Fruit fly (Drosophila melanogaster): ENCODE measurements around the gene ICA69.

ICA69 gene

dm6 chr3L:21176935-21177581 lies 45.8 kb downstream of the ICA69 start (continued):
- TF ChIP-seq crc (GFP tag; optimal IDR thresholded peaks at IDR 0.05) (no peak), CG18619 (GFP tag; optimal IDR thresholded peaks at IDR 0.05) (peak; percentile 71), CG6813 (GFP tag; optimal IDR thresholded peaks at IDR 0.05) (no peak), HLH3B (GFP tag; IDR thresholded peaks at IDR 0.05) (peak; percentile 53; the same call in 1 of the 2 replicates), Meics (GFP tag; optimal IDR thresholded peaks at IDR 0.05) (peak; percentile 84), CG17186 (GFP tag; optimal IDR thresholded peaks at IDR 0.05) (no peak), trem (tag; optimal IDR thresholded peaks at IDR 0.05) (no peak), CG1832 (GFP tag; optimal IDR thresholded peaks at IDR 0.05) (no peak), CG2116 (GFP tag; optimal IDR thresholded peaks at IDR 0.05) (peak; percentile 36), bowl (GFP tag; IDR thresholded peaks at IDR 0.05) (peak; percentile 16; the same call in 1 of the 2 replicates), CG3065 (GFP tag; optimal IDR thresholded peaks at IDR 0.05) (no peak), sob (GFP tag; IDR thresholded peaks at IDR 0.05) (peak; percentile 80), CG16863 (GFP tag; optimal IDR thresholded peaks at IDR 0.05) (peak; percentile 7), CG11723 (GFP tag; optimal IDR thresholded peaks at IDR 0.05) (no peak), Sry-β (GFP tag; optimal IDR thresholded peaks at IDR 0.05) (no peak), cato (GFP tag; optimal IDR thresholded peaks at IDR 0.05; ENCODE audit: borderline replicate concordance) (no peak), CG17802 (tag; optimal IDR thresholded peaks at IDR 0.05) (no peak), CG12299 (tag; optimal IDR thresholded peaks at IDR 0.05) (peak; percentile 16), z (GFP tag; IDR thresholded peaks at IDR 0.05) (no peak), CG10267 (tag; optimal IDR thresholded peaks at IDR 0.05) (peak; percentile 12), stwl (tag; optimal IDR thresholded peaks at IDR 0.05) (no peak), CG31388 (GFP tag; optimal IDR thresholded peaks at IDR 0.05) (no peak), Hr51 (GFP tag; optimal IDR thresholded peaks at IDR 0.05) (peak in 1 of 2 experiments; percentile 73), ind (GFP tag; optimal IDR thresholded peaks at IDR 0.05) (peak; percentile 59), CG7357 (GFP tag; IDR thresholded peaks at IDR 0.05) (peak; percentile 51; the same call in 2 of the 3 replicates), corto (GFP tag; optimal IDR thresholded peaks at IDR 0.05) (peak; percentile 30), tap (tag; optimal IDR thresholded peaks at IDR 0.05) (no peak), YL-1 (GFP tag; optimal IDR thresholded peaks at IDR 0.05) (no peak), CG4617 (GFP tag; optimal IDR thresholded peaks at IDR 0.05; ENCODE audit: borderline replicate concordance) (no peak), sr (GFP tag; IDR thresholded peaks at IDR 0.05) (no peak), CG5180 (GFP tag; optimal IDR thresholded peaks at IDR 0.05) (no peak), E2f1 (GFP tag; IDR thresholded peaks at IDR 0.05) (peak; percentile 68), CG13287 (GFP tag; IDR thresholded peaks at IDR 0.05; ENCODE audit: partially characterized antibody) (no peak), Jarid2 (GFP tag; optimal IDR thresholded peaks at IDR 0.05) (peak; percentile 16), Abd-B (GFP tag; optimal IDR thresholded peaks at IDR 0.05) (peak; percentile 1), HLH4C (GFP tag; IDR thresholded peaks at IDR 0.05; ENCODE audit: partially characterized antibody) (0 out of 3 replicates have a peak, but pooled peaks have one; percentile 11), Doc2 (GFP tag; IDR thresholded peaks at IDR 0.05) (no peak), CG12744 (GFP tag; optimal IDR thresholded peaks at IDR 0.05) (peak; percentile 55), CG14710 (tag; optimal IDR thresholded peaks at IDR 0.05) (no peak), nmo (GFP tag; optimal IDR thresholded peaks at IDR 0.05) (peak; percentile 33), CG16779 (GFP tag; IDR thresholded peaks at IDR 0.05) (0 out of 2 replicates have a peak, but pooled peaks have one; percentile 20), Atf-2 (GFP tag; optimal IDR thresholded peaks at IDR 0.05) (no peak), D (optimal IDR thresholded peaks at IDR 0.05) (no peak), D (GFP tag; optimal IDR thresholded peaks at IDR 0.05) (no peak), Trl (optimal IDR thresholded peaks at IDR 0.05) (peak in 1 of 2 experiments; percentile 23), Trl (GFP tag; optimal IDR thresholded peaks at IDR 0.05) (peak; percentile 10), Ets65A (GFP tag) (no peak), NfI (GFP tag; optimal IDR thresholded peaks at IDR 0.05) (peak; percentile 61), CG6654 (GFP tag; optimal IDR thresholded peaks at IDR 0.05) (no peak), NFAT (GFP tag; IDR thresholded peaks at IDR 0.05) (peak; percentile 81)

All from whole organism, embryonic.